Fruit fly (Drosophila melanogaster) whole organism, pupa: ENCODE data around the gene Pvf1.

Source experiments
- CG10348 ChIP-seq: fragments of 200-800 bp; sonication (Bioruptor generic); IDR thresholded peaks from 2 replicates; pipeline ENCODE4 v1.3.6; 2022; ENCODE audit warnings: missing biosample characterization, missing genetic modification characterization
- CG34367 ChIP-seq: fragments of 200-800 bp; sonication (Bioruptor generic); optimal IDR thresholded peaks from 2 replicates; lab custom pipeline; 2018; ENCODE audit warnings: missing biosample characterization, mild to moderate bottlenecking, missing genetic modification characterization
- CG8159 ChIP-seq: fragments of 200-800 bp; sonication (Bioruptor generic); optimal IDR thresholded peaks from 3 replicates; lab custom pipeline; 2018; ENCODE audit warnings: missing biosample characterization, mild to moderate bottlenecking, missing genetic modification characterization, moderate library complexity
- CG9948 ChIP-seq: fragments of 200-800 bp; sonication (Bioruptor generic); optimal IDR thresholded peaks from 2 replicates; lab custom pipeline; 2018; ENCODE audit warnings: missing biosample characterization, mild to moderate bottlenecking, missing genetic modification characterization, moderate library complexity
- D1 ChIP-seq: fragments of 200-800 bp; sonication (Bioruptor generic); optimal IDR thresholded peaks from 2 replicates; lab custom pipeline; 2018; ENCODE audit warnings: missing biosample characterization, mild to moderate bottlenecking, missing genetic modification characterization, moderate library complexity
- EcR ChIP-seq: fragments of 200-800 bp; sonication (Bioruptor generic); optimal IDR thresholded peaks from 3 replicates; lab custom pipeline; 2019; ENCODE audit warnings: missing biosample characterization, missing genetic modification characterization, mild to moderate bottlenecking, moderate library complexity, missing genetic modification reagents
- Pif1A ChIP-seq: fragments of 200-800 bp; sonication (Bioruptor generic); optimal IDR thresholded peaks from 3 replicates; lab custom pipeline; 2016; ENCODE audit warnings: missing biosample characterization, missing genetic modification characterization

dm6 chrX:18788143-18788745 lies 44.2 kb upstream of the Pvf1 start, which contains the start of the genes CG6961 and S6KL:
- TF ChIP-seq CG8159 (tag; lab: Kevin White, UChicago) = peak; percentile 12
- no peak for TF ChIP-seq EcR (GFP tag; lab: Kevin White, UChicago)
- TF ChIP-seq CG10348 (GFP tag; lab: Robert Waterston, UW) = no peak
- TF ChIP-seq CG34367 (tag; lab: Kevin White, UChicago) = no peak
- TF ChIP-seq D1 = no peak
- no peak for TF ChIP-seq Pif1A (GFP tag; lab: Kevin White, UChicago)
- no peak for TF ChIP-seq CG9948 (tag; lab: Kevin White, UChicago)
